Worm (Caenorhabditis elegans) whole organism, L1 larva: ENCODE measurements around the gene fbxa-31.

Source experiments
- blmp-1 ChIP-seq: fragments of 150-350 bp; optimal IDR thresholded peaks from 2 replicates; lab custom pipeline; 2014; ENCODE audit warnings: missing biosample characterization, missing genetic modification characterization
- lin-13 ChIP-seq: fragments of 150-350 bp; optimal IDR thresholded peaks from 2 replicates; lab custom pipeline; 2014; ENCODE audit warnings: missing biosample characterization, missing genetic modification reagents, missing genetic modification characterization
- sup-37 ChIP-seq: fragments of 200-800 bp; sonication (Bioruptor generic); optimal IDR thresholded peaks from 2 replicates; lab custom pipeline; 2018; ENCODE audit warnings: mild to moderate bottlenecking, missing genetic modification characterization, missing compliant biosample characterization

DNA sequence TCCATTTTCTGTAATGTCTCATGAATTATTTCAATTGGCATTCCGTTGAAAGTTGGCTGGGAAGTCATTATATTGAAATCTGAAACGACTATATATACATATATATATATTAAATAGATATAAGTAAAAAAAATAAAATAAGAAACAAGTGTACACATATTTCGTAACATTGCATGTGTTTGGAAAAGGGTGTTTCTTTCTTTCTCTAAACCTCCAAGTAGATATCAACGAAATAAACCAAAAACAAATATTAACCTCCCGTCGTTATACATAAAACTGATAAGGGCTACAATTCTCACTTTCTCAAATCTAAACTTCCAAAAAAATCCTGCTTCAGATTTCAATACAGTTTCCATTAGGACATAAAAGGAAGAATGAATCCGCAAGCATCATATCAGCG lies 37.0 kb upstream of the fbxa-31 start, which contains the start of gene fbxa-79:
- TF ChIP-seq lin-13 (GFP tag; lab: Kevin White, UChicago): no peak
- TF ChIP-seq blmp-1 (tag; lab: Kevin White, UChicago): no peak
- TF ChIP-seq sup-37 (GFP tag; lab: Kevin White, UChicago): no peak
